Worm (Caenorhabditis elegans) whole organism, L4 larva: ENCODE measurements around the gene ZK287.1.
A peak's percentile ranks its signal among the peaks of the same experiment; 100 is the strongest.

ENCODE experiments used
- T20F7.1 ChIP-seq: fragments of 200-800 bp; sonication (Bioruptor generic); optimal IDR thresholded peaks from 2 replicates; lab custom pipeline; 2018; ENCODE audit warnings: mild to moderate bottlenecking, missing genetic modification characterization, missing compliant biosample characterization
- T26A8.4 ChIP-seq: fragments of 200-800 bp; sonication (Bioruptor generic); IDR thresholded peaks from 2 replicates; pipeline ENCODE4 v1.3.6; 2022; ENCODE audit warnings: missing genetic modification characterization, missing compliant biosample characterization
- Y75B8A.6 ChIP-seq: fragments of 200-800 bp; sonication (Bioruptor generic); IDR thresholded peaks from 2 replicates; pipeline ENCODE4 v1.3.6; 2022; ENCODE audit warnings: missing genetic modification reagents, missing genetic modification characterization, missing compliant biosample characterization
- ZK337.2 ChIP-seq: fragments of 200-800 bp; sonication (Bioruptor generic); IDR thresholded peaks from 2 replicates; pipeline ENCODE4 v1.3.6; 2022; ENCODE audit warnings: missing genetic modification reagents, missing genetic modification characterization, missing compliant biosample characterization
- ZK546.5 ChIP-seq, 2 experiments: sonication (generic microtip); optimal IDR thresholded peaks; 2 replicates each; lab custom pipeline; 2017; ENCODE audit warnings: missing biosample characterization in 2 of 2, missing genetic modification characterization in 2 of 2
- arid-1 ChIP-seq: fragments of 200-800 bp; sonication (Bioruptor generic); conservative IDR thresholded peaks from 2 replicates; pipeline ENCODE4 v1.3.6; 2022; ENCODE audit warnings: missing genetic modification reagents, missing genetic modification characterization, missing compliant biosample characterization
- ceh-20 ChIP-seq: fragments of 200-800 bp; sonication (Bioruptor generic); IDR thresholded peaks from 2 replicates; pipeline ENCODE4 v1.3.6; 2022; ENCODE audit warnings: missing genetic modification reagents, missing genetic modification characterization, missing compliant biosample characterization
- ceh-28 ChIP-seq: fragments of 150-350 bp; optimal IDR thresholded peaks from 2 replicates; lab custom pipeline; 2014; ENCODE audit warnings: missing biosample characterization, missing genetic modification reagents, missing genetic modification characterization
- ceh-62 ChIP-seq: sonication (generic microtip); optimal IDR thresholded peaks from 2 replicates; lab custom pipeline; 2017; ENCODE audit warnings: missing biosample characterization, missing genetic modification characterization
- daf-16 ChIP-seq, 3 experiments: sonication (generic microtip); optimal IDR thresholded peaks; 2 replicates each; lab custom pipeline; 2016 to 2017; ENCODE audit warnings: missing genetic modification characterization in 3 of 3, missing genetic modification reagents in 3 of 3, mild to moderate bottlenecking in 2 of 3, missing compliant biosample characterization in 2 of 3, missing biosample characterization in 1 of 3, moderate library complexity in 1 of 3
- dmd-6 ChIP-seq: fragments of 200-800 bp; sonication (Bioruptor generic); IDR thresholded peaks from 2 replicates; pipeline ENCODE4 v1.3.6; 2022; ENCODE audit warnings: missing genetic modification reagents, missing genetic modification characterization, missing compliant biosample characterization
- dmd-8 ChIP-seq: fragments of 200-800 bp; sonication (Bioruptor generic); IDR thresholded peaks from 2 replicates; pipeline ENCODE4 v1.3.6; 2022; ENCODE audit warnings: missing genetic modification characterization, missing compliant biosample characterization
- dmd-9 ChIP-seq: fragments of 200-800 bp; sonication (Bioruptor generic); IDR thresholded peaks from 2 replicates; pipeline ENCODE4 v1.3.6; 2022; ENCODE audit warnings: missing genetic modification reagents, missing genetic modification characterization, missing compliant biosample characterization
- duxl-1 ChIP-seq: sonication (generic microtip); optimal IDR thresholded peaks from 2 replicates; lab custom pipeline; 2016; ENCODE audit warnings: mild to moderate bottlenecking, missing genetic modification characterization, moderate library complexity, missing compliant biosample characterization; ENCODE audit not compliant: poor library complexity
- dve-1 ChIP-seq: sonication (generic microtip); optimal IDR thresholded peaks from 2 replicates; lab custom pipeline; 2017; ENCODE audit warnings: antibody characterized with exemption, mild to moderate bottlenecking, missing genetic modification characterization, missing compliant biosample characterization; ENCODE audit not compliant: insufficient read depth
- hlh-11 ChIP-seq: fragments of 200-800 bp; sonication (Bioruptor generic); optimal IDR thresholded peaks from 2 replicates; lab custom pipeline; 2018; ENCODE audit warnings: mild to moderate bottlenecking, missing genetic modification characterization, missing compliant biosample characterization
- jun-1 ChIP-seq: fragments of 150-350 bp; optimal IDR thresholded peaks from 2 replicates; lab custom pipeline; 2014; ENCODE audit warnings: missing biosample characterization, missing genetic modification reagents, missing genetic modification characterization
- lin-1 ChIP-seq: fragments of 200-800 bp; sonication (Bioruptor generic); IDR thresholded peaks from 2 replicates; pipeline ENCODE4 v1.3.6; 2022; ENCODE audit warnings: missing genetic modification reagents, missing genetic modification characterization, missing compliant biosample characterization
- lin-13 ChIP-seq: fragments of 150-350 bp; optimal IDR thresholded peaks from 2 replicates; lab custom pipeline; 2014; ENCODE audit warnings: missing biosample characterization, missing genetic modification reagents, missing genetic modification characterization
- lin-38 ChIP-seq: fragments of 200-800 bp; sonication (Bioruptor generic); IDR thresholded peaks from 2 replicates; pipeline ENCODE4 v1.3.6; 2022; ENCODE audit warnings: missing genetic modification reagents, missing genetic modification characterization, missing compliant biosample characterization
- madf-9 ChIP-seq: fragments of 200-800 bp; sonication (Bioruptor generic); conservative IDR thresholded peaks from 2 replicates; pipeline ENCODE4 v1.3.6; 2022; ENCODE audit warnings: missing genetic modification reagents, missing genetic modification characterization, missing compliant biosample characterization
- mdl-1 ChIP-seq, 2 experiments: fragments of 150-350 bp in 1 of 2; sonication (generic microtip) in 1 of 2; optimal IDR thresholded peaks; 2 replicates each; lab custom pipeline; 2014 to 2017; ENCODE audit warnings: missing biosample characterization in 2 of 2, missing genetic modification characterization in 2 of 2
- mep-1 ChIP-seq: fragments of 150-350 bp; sonication (generic microtip); optimal IDR thresholded peaks from 3 replicates; lab custom pipeline; 2014; ENCODE audit warnings: missing biosample characterization, missing genetic modification characterization
- mes-2 ChIP-seq: sonication (generic microtip); optimal IDR thresholded peaks from 2 replicates; lab custom pipeline; 2016; ENCODE audit warnings: missing genotype, mild to moderate bottlenecking, missing genetic modification characterization, missing compliant biosample characterization; ENCODE audit not compliant: poor library complexity, severe bottlenecking
- nhr-111 ChIP-seq: fragments of 200-800 bp; sonication (Bioruptor generic); optimal IDR thresholded peaks from 2 replicates; lab custom pipeline; 2018; ENCODE audit warnings: mild to moderate bottlenecking, missing genetic modification characterization, missing compliant biosample characterization
- nhr-28 ChIP-seq: fragments of 150-350 bp; optimal IDR thresholded peaks from 2 replicates; lab custom pipeline; 2014; ENCODE audit warnings: missing biosample characterization, missing genetic modification characterization
- nhr-42 ChIP-seq: fragments of 200-800 bp; sonication (Bioruptor generic); IDR thresholded peaks from 2 replicates; pipeline ENCODE4 v1.3.6; 2022; ENCODE audit warnings: missing genetic modification characterization, missing compliant biosample characterization
- nhr-48 ChIP-seq: sonication (generic microtip); optimal IDR thresholded peaks from 2 replicates; lab custom pipeline; 2016; ENCODE audit warnings: mild to moderate bottlenecking, missing genetic modification characterization, missing compliant biosample characterization
- nhr-76 ChIP-seq: fragments of 150-350 bp; optimal IDR thresholded peaks from 2 replicates; lab custom pipeline; 2014; ENCODE audit warnings: missing biosample characterization, missing genetic modification characterization
- pha-4 ChIP-seq, 2 experiments: fragments of 150-350 bp in 1 of 2; fragments of 200-800 bp in 1 of 2; sonication (Bioruptor generic) in 1 of 2; IDR thresholded peaks in 1 of 2; optimal IDR thresholded peaks in 1 of 2; 2 replicates each; pipeline versions ENCODE4 v1.3.6 to Lab custom; 2014 to 2022; ENCODE audit warnings: missing genetic modification characterization in 2 of 2, missing genetic modification reagents in 2 of 2, missing biosample characterization in 1 of 2, missing compliant biosample characterization in 1 of 2
- php-3 ChIP-seq: fragments of 200-800 bp; sonication (Bioruptor generic); IDR thresholded peaks from 2 replicates; pipeline ENCODE4 v1.3.6; 2022; ENCODE audit warnings: missing genetic modification reagents, missing genetic modification characterization, missing compliant biosample characterization
- pqm-1 ChIP-seq: sonication (generic microtip); optimal IDR thresholded peaks from 2 replicates; lab custom pipeline; 2017; ENCODE audit warnings: missing biosample characterization, missing genetic modification characterization
- rbr-2 ChIP-seq: sonication (generic microtip); optimal IDR thresholded peaks from 2 replicates; lab custom pipeline; 2016; ENCODE audit warnings: missing genotype, missing genetic modification characterization, missing compliant biosample characterization
- snpc-1.2 ChIP-seq: fragments of 200-800 bp; sonication (Bioruptor generic); IDR thresholded peaks from 2 replicates; pipeline ENCODE4 v1.3.6; 2022; ENCODE audit warnings: missing genetic modification reagents, missing genetic modification characterization, missing compliant biosample characterization
- spr-1 ChIP-seq: sonication (generic microtip); optimal IDR thresholded peaks from 2 replicates; lab custom pipeline; 2016; ENCODE audit warnings: mild to moderate bottlenecking, missing genetic modification characterization, missing compliant biosample characterization
- tag-97 ChIP-seq: fragments of 200-800 bp; sonication (Bioruptor generic); IDR thresholded peaks from 2 replicates; pipeline ENCODE4 v1.3.6; 2022; ENCODE audit warnings: missing genetic modification characterization, missing compliant biosample characterization
- tra-1 ChIP-seq: fragments of 200-800 bp; sonication (Bioruptor generic); IDR thresholded peaks from 2 replicates; pipeline ENCODE4 v1.3.6; 2022; ENCODE audit warnings: missing genetic modification reagents, missing genetic modification characterization, missing compliant biosample characterization
- unc-62 ChIP-seq, 3 experiments: fragments of 150-350 bp in 1 of 3; sonication (generic microtip); optimal IDR thresholded peaks in 2 of 3; peaks in 1 of 3; 1 replicate in 1 of 3; 2 replicates in 2 of 3; lab custom pipeline; 2014 to 2017; ENCODE audit warnings: missing biosample characterization in 3 of 3, missing genetic modification characterization in 3 of 3, missing genetic modification reagents in 3 of 3, missing genotype in 1 of 3
- zfp-3 ChIP-seq: fragments of 200-800 bp; sonication (Bioruptor generic); conservative IDR thresholded peaks from 2 replicates; pipeline ENCODE4 v1.3.6; 2022; ENCODE audit warnings: missing genetic modification reagents, missing genetic modification characterization, missing compliant biosample characterization

The ZK287.1 gene

ce11 chrV:9672495-9672894 is 6.0 kb downstream of the ZK287.1 start:
- TF ChIP-seq daf-16 (GFP tag; optimal IDR thresholded peaks at IDR 0.05; lab: Kevin White, UChicago): no peak
- peak; percentile 76 for TF ChIP-seq daf-16 (tag; optimal IDR thresholded peaks at IDR 0.05; lab: Kevin White, UChicago)
- peak; percentile 56 for TF ChIP-seq dve-1 (tag; lab: Kevin White, UChicago)
- TF ChIP-seq nhr-42: no peak
- TF ChIP-seq zfp-3 (GFP tag; lab: Robert Waterston, UW): no peak
- TF ChIP-seq php-3 (GFP tag; lab: Robert Waterston, UW): peak; percentile 50
- TF ChIP-seq pqm-1 (tag; lab: Kevin White, UChicago): peak; percentile 30

- no peak for TF ChIP-seq dmd-9 (GFP tag; lab: Robert Waterston, UW)
- TF ChIP-seq mes-2 (tag; lab: Kevin White, UChicago): no peak
- no peak for TF ChIP-seq T20F7.1 (GFP tag; lab: Kevin White, UChicago)
- no peak for TF ChIP-seq daf-16 (GFP tag; optimal IDR thresholded peaks at IDR 0.05; lab: Kevin White, UChicago)
- peak; percentile 63 for TF ChIP-seq daf-16 (tag; optimal IDR thresholded peaks at IDR 0.05; lab: Kevin White, UChicago)
- TF ChIP-seq madf-9 (GFP tag; lab: Robert Waterston, UW): no peak
- no peak for TF ChIP-seq unc-62 (GFP tag; optimal IDR thresholded peaks at IDR 0.05 in 1 of 2; lab: Kevin White, UChicago)
- no peak for TF ChIP-seq unc-62 (tag; optimal IDR thresholded peaks at IDR 0.05; lab: Kevin White, UChicago)
- TF ChIP-seq duxl-1 (tag; lab: Kevin White, UChicago): no peak
- TF ChIP-seq ceh-20 (GFP tag; lab: Robert Waterston, UW): no peak
- TF ChIP-seq snpc-1.2 (GFP tag; lab: Robert Waterston, UW): no peak
- no peak for TF ChIP-seq lin-13
- TF ChIP-seq tag-97: no peak
- TF ChIP-seq lin-1: no peak
- no peak for TF ChIP-seq dmd-8 (GFP tag; lab: Robert Waterston, UW)
- TF ChIP-seq pha-4 (GFP tag; IDR thresholded peaks at IDR 0.05; lab: Robert Waterston, UW): no peak
- TF ChIP-seq pha-4 (tag; optimal IDR thresholded peaks at IDR 0.05; lab: Kevin White, UChicago): no peak
- TF ChIP-seq nhr-111 (GFP tag; lab: Kevin White, UChicago): no peak
- TF ChIP-seq arid-1 (GFP tag; lab: Robert Waterston, UW): no peak
- TF ChIP-seq nhr-48 (tag; lab: Kevin White, UChicago): no peak
- TF ChIP-seq nhr-28 (tag; lab: Kevin White, UChicago): peak; percentile 30
- TF ChIP-seq ZK337.2 (GFP tag; lab: Robert Waterston, UW): no peak
- peak; percentile 25 for TF ChIP-seq dve-1 (tag; lab: Kevin White, UChicago)
- TF ChIP-seq ceh-62 (tag; lab: Kevin White, UChicago): no peak
- no peak for TF ChIP-seq pqm-1 (tag; lab: Kevin White, UChicago)
Measured at ce11 chrV:9673199-9673843, 6.8 kb downstream of the ZK287.1 start, which contains the start of gene sulp-8. TSS of gene sulp-8 (minus strand) at chrV:9673667.

- no peak for TF ChIP-seq mdl-1 (tag; optimal IDR thresholded peaks at IDR 0.05; lab: Kevin White, UChicago)
- TF ChIP-seq jun-1: no peak
- no peak for TF ChIP-seq ceh-28
- no peak for TF ChIP-seq Y75B8A.6
- TF ChIP-seq lin-38 (GFP tag; lab: Robert Waterston, UW): no peak
Measured at ce11 chrV:9677977-9678376, 11.5 kb downstream of the ZK287.1 start, which contains the start of gene cthd-1. TSS of gene cthd-1 (plus strand) at chrV:9678277.

- TF ChIP-seq mep-1 (tag; lab: Kevin White, UChicago): no peak
- peak; percentile 83 for TF ChIP-seq php-3 (GFP tag; lab: Robert Waterston, UW)
- TF ChIP-seq nhr-76 (tag; lab: Kevin White, UChicago): no peak
- TF ChIP-seq T26A8.4: no peak
- peak in 1 of 2 experiments; percentile 49 for TF ChIP-seq unc-62 (GFP tag; optimal IDR thresholded peaks at IDR 0.05 in 1 of 2; lab: Kevin White, UChicago)
- no peak for TF ChIP-seq unc-62 (tag; optimal IDR thresholded peaks at IDR 0.05; lab: Kevin White, UChicago)
- no peak for TF ChIP-seq lin-13
- TF ChIP-seq dmd-6 (GFP tag; lab: Robert Waterston, UW): peak; percentile 76
- no peak for TF ChIP-seq spr-1 (tag; lab: Kevin White, UChicago)
- peak; percentile 70 for TF ChIP-seq hlh-11
- TF ChIP-seq tra-1: peak; percentile 58; the same call in 1 of the 2 replicates
- TF ChIP-seq ceh-20 (GFP tag; lab: Robert Waterston, UW): 0 out of 2 replicates have a peak, but pooled peaks have one; percentile 49
- TF ChIP-seq pqm-1 (tag; lab: Kevin White, UChicago): peak; percentile 53
- no peak for TF ChIP-seq rbr-2 (tag; lab: Kevin White, UChicago)
- TF ChIP-seq nhr-28 (tag; lab: Kevin White, UChicago): peak; percentile 43
- no peak for TF ChIP-seq ZK546.5 (tag; optimal IDR thresholded peaks at IDR 0.05; lab: Kevin White, UChicago)
- TF ChIP-seq, all 104 proteins: peak for 8
Measured at ce11 chrV:9679166-9679565, 12.7 kb downstream of the ZK287.1 start, which contains the start of gene ZK287.9. TSS of gene ZK287.9 (plus strand) at chrV:9679357.
